Worm (Caenorhabditis elegans) whole organism, young adult: ENCODE results near the gene hoe-1.
"Not testable (repeated sequence)": the region's sequence is repeated elsewhere in the genome, so short reads cannot be mapped to it uniquely, and the experiment has no call there.

Source experiments
- dpff-1 ChIP-seq: sonication (generic microtip); optimal IDR thresholded peaks from 2 replicates; lab custom pipeline; 2017; ENCODE audit warnings: mild to moderate bottlenecking, missing genetic modification characterization, missing compliant biosample characterization
- lsy-27 ChIP-seq: sonication (generic microtip); optimal IDR thresholded peaks from 2 replicates; lab custom pipeline; 2017; ENCODE audit warnings: missing genetic modification characterization, mild to moderate bottlenecking, missing compliant biosample characterization, antibody characterized with exemption, missing genotype, borderline replicate concordance; ENCODE audit not compliant: insufficient read depth
- pha-4 ChIP-seq: fragments of 150-350 bp; sonication (generic microtip); optimal IDR thresholded peaks from 2 replicates; lab custom pipeline; 2014; ENCODE audit warnings: missing biosample characterization, missing genetic modification reagents, missing genetic modification characterization
- rec-8 ChIP-seq, 2 experiments: sonication (generic microtip); optimal IDR thresholded peaks; 2 replicates each; lab custom pipeline; 2016; ENCODE audit warnings: mild to moderate bottlenecking in 2 of 2, missing genetic modification characterization in 2 of 2, missing genetic modification reagents in 2 of 2, missing genotype in 2 of 2, missing biosample characterization in 1 of 2, missing compliant biosample characterization in 1 of 2, moderate library complexity in 1 of 2
- snpc-4 ChIP-seq, 5 experiments: fragments of 150-350 bp in 1 of 5; sonication (generic microtip) in 4 of 5; optimal IDR thresholded peaks; 2 replicates each; lab custom pipeline; 2014 to 2018; ENCODE audit warnings: missing genetic modification characterization in 5 of 5, missing biosample characterization in 3 of 5, antibody characterized with exemption in 2 of 5, mild to moderate bottlenecking in 2 of 5, missing compliant biosample characterization in 2 of 5, missing genotype in 2 of 5, moderate library complexity in 2 of 5, missing genetic modification reagents in 1 of 5
- somi-1 ChIP-seq: fragments of 200-800 bp; sonication (Bioruptor generic); optimal IDR thresholded peaks from 2 replicates; lab custom pipeline; 2018; ENCODE audit warnings: mild to moderate bottlenecking, missing genetic modification characterization, missing compliant biosample characterization
- unc-130 ChIP-seq: sonication (generic microtip); optimal IDR thresholded peaks from 2 replicates; lab custom pipeline; 2016; ENCODE audit warnings: missing genetic modification reagents, missing genetic modification characterization, missing compliant biosample characterization

DNA sequence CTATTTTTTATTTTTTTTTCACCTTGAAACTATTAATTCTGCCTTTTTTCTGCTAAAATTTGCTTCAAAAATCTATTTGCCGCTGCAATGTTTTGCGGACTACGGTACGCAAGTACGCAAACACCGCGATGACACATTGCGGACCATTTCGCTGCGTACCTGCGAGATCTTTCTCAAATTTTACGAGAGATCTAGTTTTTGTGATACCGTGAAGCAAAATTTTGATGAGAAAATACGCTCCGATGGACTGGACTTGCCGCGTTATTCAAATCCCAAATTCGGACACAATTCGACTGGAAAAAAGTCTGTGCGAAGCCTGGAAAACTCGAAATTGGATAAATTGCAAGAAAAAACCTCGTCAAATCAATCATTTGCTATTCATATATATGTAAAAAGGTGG, 23.5 kb downstream of the hoe-1 start:
- not testable (repeated sequence) for TF ChIP-seq lsy-27 (tag; lab: Kevin White, UChicago); snpc-4 (GFP tag; optimal IDR thresholded peaks at IDR 0.05; lab: Kevin White, UChicago); snpc-4 (tag; optimal IDR thresholded peaks at IDR 0.05; lab: Kevin White, UChicago); rec-8 (tag; optimal IDR thresholded peaks at IDR 0.05; lab: Kevin White, UChicago); unc-130 (GFP tag; lab: Kevin White, UChicago); somi-1 (GFP tag; lab: Kevin White, UChicago); pha-4 (tag; lab: Kevin White, UChicago); dpff-1
